Fruit fly (Drosophila melanogaster) whole organism, adult: ENCODE results near the gene CG32452.

Source experiments
- CG11617 ChIP-seq: fragments of 200-800 bp; sonication (Bioruptor generic); optimal IDR thresholded peaks from 2 replicates; lab custom pipeline; 2017; ENCODE audit warnings: mild to moderate bottlenecking, missing biosample characterization, missing genetic modification reagents, missing genetic modification characterization
- CG12768 ChIP-seq: fragments of 200-800 bp; sonication (Bioruptor generic); optimal IDR thresholded peaks from 2 replicates; lab custom pipeline; 2017; ENCODE audit warnings: missing biosample characterization, missing genetic modification characterization, mild to moderate bottlenecking, moderate library complexity, missing genetic modification reagents
- CG14711 ChIP-seq: fragments of 200-800 bp; sonication (Bioruptor generic); optimal IDR thresholded peaks from 2 replicates; lab custom pipeline; 2018; ENCODE audit warnings: missing biosample characterization, mild to moderate bottlenecking, missing genetic modification characterization, moderate library complexity
- CG1620 ChIP-seq: fragments of 200-800 bp; sonication (Bioruptor generic); optimal IDR thresholded peaks from 2 replicates; lab custom pipeline; 2016; ENCODE audit warnings: missing biosample characterization, missing genetic modification characterization
- CG33017 ChIP-seq: fragments of 200-800 bp; sonication (Bioruptor generic); optimal IDR thresholded peaks from 2 replicates; lab custom pipeline; 2018; ENCODE audit warnings: missing biosample characterization, mild to moderate bottlenecking, missing genetic modification characterization, moderate library complexity
- CG5204 ChIP-seq: fragments of 200-800 bp; sonication (Bioruptor generic); optimal IDR thresholded peaks from 2 replicates; lab custom pipeline; 2016; ENCODE audit warnings: missing biosample characterization, missing genetic modification characterization
- CG7045 ChIP-seq: fragments of 200-800 bp; sonication (Bioruptor generic); optimal IDR thresholded peaks from 2 replicates; lab custom pipeline; 2017; ENCODE audit warnings: missing biosample characterization, mild to moderate bottlenecking, missing genetic modification characterization
- CG7101 ChIP-seq: fragments of 200-800 bp; sonication (Bioruptor generic); optimal IDR thresholded peaks from 2 replicates; lab custom pipeline; 2018; ENCODE audit warnings: missing biosample characterization, mild to moderate bottlenecking, missing genetic modification characterization, moderate library complexity
- Clk ChIP-seq: fragments of 200-800 bp; sonication (Bioruptor generic); optimal IDR thresholded peaks from 2 replicates; lab custom pipeline; 2017; ENCODE audit warnings: missing biosample characterization, missing genetic modification characterization
- Crg-1 ChIP-seq: fragments of 200-800 bp; sonication (Bioruptor generic); optimal IDR thresholded peaks from 2 replicates; lab custom pipeline; 2016; ENCODE audit warnings: missing biosample characterization, missing genetic modification characterization
- Hr96 ChIP-seq: fragments of 200-800 bp; sonication (Bioruptor generic); optimal IDR thresholded peaks from 2 replicates; lab custom pipeline; 2016; ENCODE audit warnings: missing biosample characterization, missing genetic modification characterization
- Mnt ChIP-seq: fragments of 200-800 bp; sonication (Bioruptor generic); optimal IDR thresholded peaks from 2 replicates; lab custom pipeline; 2016; ENCODE audit warnings: missing biosample characterization, mild to moderate bottlenecking, missing genetic modification characterization
- bab1 ChIP-seq: fragments of 200-800 bp; sonication (Bioruptor generic); optimal IDR thresholded peaks from 3 replicates; lab custom pipeline; 2019; ENCODE audit warnings: missing biosample characterization, mild to moderate bottlenecking, missing genetic modification characterization, moderate library complexity
- cic ChIP-seq: fragments of 200-800 bp; sonication (Bioruptor generic); optimal IDR thresholded peaks from 2 replicates; lab custom pipeline; 2017; ENCODE audit warnings: missing biosample characterization, mild to moderate bottlenecking, missing genetic modification characterization, moderate library complexity
- cnc ChIP-seq, 2 experiments: fragments of >200 bp; optimal IDR thresholded peaks; 2 replicates each; lab custom pipeline; 2017
- kay ChIP-seq: fragments of 200-800 bp; sonication (Bioruptor generic); peaks from one replicate; lab custom pipeline; 2016; ENCODE audit warnings: missing biosample characterization, missing genetic modification characterization, borderline replicate concordance
- ovo ChIP-seq: fragments of 200-800 bp; sonication (Bioruptor generic); optimal IDR thresholded peaks from 2 replicates; lab custom pipeline; 2016; ENCODE audit warnings: missing biosample characterization, missing genetic modification characterization
- pad ChIP-seq: fragments of 200-800 bp; sonication (Bioruptor generic); optimal IDR thresholded peaks from 3 replicates; lab custom pipeline; 2017; ENCODE audit warnings: missing biosample characterization, missing genetic modification characterization, mild to moderate bottlenecking, moderate library complexity, missing genetic modification reagents
- tj ChIP-seq: fragments of 200-800 bp; sonication (Bioruptor generic); optimal IDR thresholded peaks from 3 replicates; lab custom pipeline; 2017; ENCODE audit warnings: missing biosample characterization, mild to moderate bottlenecking, missing genetic modification characterization, moderate library complexity
- toe ChIP-seq: fragments of 200-800 bp; sonication (Bioruptor generic); optimal IDR thresholded peaks from 2 replicates; lab custom pipeline; 2016; ENCODE audit warnings: missing biosample characterization, missing genetic modification characterization

Gene CG32452

DNA sequence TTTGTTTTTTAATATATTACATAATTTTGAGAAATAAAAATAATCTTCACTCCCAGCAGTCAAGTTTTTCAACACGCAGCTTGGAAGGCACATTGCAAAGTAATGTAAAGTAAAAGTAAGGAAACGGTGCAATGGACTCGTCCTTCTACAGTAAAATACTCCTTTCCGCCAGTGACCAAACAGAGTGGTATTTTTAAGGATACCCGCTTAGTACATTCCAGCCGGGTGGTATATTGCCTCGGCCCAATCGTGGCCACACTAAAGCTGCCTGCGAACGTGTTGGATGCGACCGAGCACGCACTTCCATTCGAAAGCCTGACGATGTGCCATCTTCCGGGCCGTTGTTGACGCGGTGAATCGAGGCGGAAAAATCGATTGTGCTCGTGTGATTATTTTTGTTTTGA, 31.6 kb downstream of the CG32452 start, which contains the start of gene SPoCk:
SPoCk (plus strand) TSS at position 298 of the 404 bp plus-strand sequence.
- TF ChIP-seq cic (GFP tag; lab: Kevin White, UChicago) (no peak), pad (GFP tag; lab: Kevin White, UChicago) (no peak), bab1 (GFP tag; lab: Kevin White, UChicago) (no peak), cnc (optimal IDR thresholded peaks at IDR 0.05; lab: Kevin White, UChicago) (no peak), CG33017 (tag; lab: Kevin White, UChicago) (no peak), CG14711 (tag; lab: Kevin White, UChicago) (no peak), Hr96 (GFP tag; lab: Kevin White, UChicago) (no peak), ovo (GFP tag; lab: Kevin White, UChicago) (no peak), kay (GFP tag; lab: Kevin White, UChicago) (no peak), Mnt (GFP tag; lab: Kevin White, UChicago) (no peak), Clk (GFP tag; lab: Kevin White, UChicago) (no peak), CG11617 (GFP tag; lab: Kevin White, UChicago) (no peak), CG1620 (GFP tag; lab: Kevin White, UChicago) (no peak), toe (GFP tag; lab: Kevin White, UChicago) (no peak), CG7101 (tag; lab: Kevin White, UChicago) (no peak), CG12768 (GFP tag; lab: Kevin White, UChicago) (no peak), tj (no peak), CG5204 (GFP tag; lab: Kevin White, UChicago) (no peak), CG7045 (no peak)

DNA sequence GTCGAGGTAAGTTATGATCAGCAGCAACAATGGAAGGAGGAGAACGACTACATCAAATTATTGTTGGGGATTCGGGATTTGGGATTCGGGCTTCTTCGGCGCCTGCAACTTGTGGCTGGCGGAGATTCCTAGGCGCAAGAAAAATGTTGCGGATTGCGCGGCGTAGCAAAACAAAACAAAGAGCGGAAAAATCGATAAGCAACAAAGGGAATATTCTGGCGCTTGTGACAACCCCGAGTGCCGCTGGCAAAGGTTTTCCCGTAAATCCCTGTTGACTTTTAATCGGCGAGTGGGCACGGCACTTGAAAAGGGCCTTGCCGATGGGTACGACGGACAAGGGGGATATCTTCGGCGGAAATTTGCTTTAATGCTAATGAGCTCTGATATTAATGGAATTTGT, 32.5 kb downstream of the CG32452 start:
- no peak for TF ChIP-seq CG5204 (GFP tag; lab: Kevin White, UChicago)
- no peak for TF ChIP-seq CG11617 (GFP tag; lab: Kevin White, UChicago)
- no peak for TF ChIP-seq CG33017 (tag; lab: Kevin White, UChicago)
- no peak for TF ChIP-seq pad (GFP tag; lab: Kevin White, UChicago)
- no peak for TF ChIP-seq CG1620 (GFP tag; lab: Kevin White, UChicago)
- TF ChIP-seq bab1 (GFP tag; lab: Kevin White, UChicago): no peak
- no peak for TF ChIP-seq CG14711 (tag; lab: Kevin White, UChicago)
- TF ChIP-seq CG7101 (tag; lab: Kevin White, UChicago): no peak
- TF ChIP-seq cnc (optimal IDR thresholded peaks at IDR 0.05; lab: Kevin White, UChicago): no peak
- TF ChIP-seq CG7045: no peak
- no peak for TF ChIP-seq Mnt (GFP tag; lab: Kevin White, UChicago)
- TF ChIP-seq ovo (GFP tag; lab: Kevin White, UChicago): no peak
- TF ChIP-seq Hr96 (GFP tag; lab: Kevin White, UChicago): no peak
- no peak for TF ChIP-seq cic (GFP tag; lab: Kevin White, UChicago)
- TF ChIP-seq CG12768 (GFP tag; lab: Kevin White, UChicago): no peak
- TF ChIP-seq Crg-1: no peak
- TF ChIP-seq Clk (GFP tag; lab: Kevin White, UChicago): no peak
- no peak for TF ChIP-seq toe (GFP tag; lab: Kevin White, UChicago)
- no peak for TF ChIP-seq kay (GFP tag; lab: Kevin White, UChicago)
